Worm (Caenorhabditis elegans): Measurements from ENCODE around the gene lips-9.
A peak's percentile ranks its signal among the peaks of the same experiment; 100 is the strongest.

Gene lips-9

DNA sequence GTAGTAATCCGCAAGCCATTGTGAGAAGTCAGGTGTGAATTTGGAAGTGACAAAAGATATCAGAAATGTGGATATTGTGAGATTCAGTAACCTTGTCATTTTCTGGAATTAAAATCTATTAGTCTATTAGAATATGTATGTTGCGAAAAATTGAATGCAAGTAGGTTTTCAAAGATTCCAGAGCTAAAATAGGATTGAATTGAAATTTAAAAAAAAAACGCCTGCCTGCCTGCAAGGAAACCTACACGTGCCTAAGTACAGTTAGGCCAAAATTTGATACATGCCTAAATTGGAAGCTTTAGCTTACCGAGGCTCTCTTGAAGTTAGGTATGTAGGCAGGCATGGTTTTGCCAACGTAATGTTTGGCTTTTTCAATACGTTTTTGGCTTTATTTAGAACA lies at the start of gene lips-9:
Gene lips-9, minus strand, starts transcription at position 101 of the 400 bp plus-strand sequence.
- TF ChIP-seq flt-1 (GFP tag; IDR thresholded peaks at IDR 0.05) (no peak), ztf-23 (GFP tag; IDR thresholded peaks at IDR 0.05) (no peak), tab-1 (GFP tag; IDR thresholded peaks at IDR 0.05) (no peak), ref-1 (GFP tag; conservative IDR thresholded peaks at IDR 0.05) (no peak), T22C8.4 (GFP tag; IDR thresholded peaks at IDR 0.05) (no peak), ztf-29 (GFP tag; IDR thresholded peaks at IDR 0.05) (no peak), klf-2 (GFP tag; conservative IDR thresholded peaks at IDR 0.05) (no peak)

- TF ChIP-seq klf-2 (GFP tag; conservative IDR thresholded peaks at IDR 0.05) (no peak), cog-1 (tag; optimal IDR thresholded peaks at IDR 0.05) (no peak), tab-1 (GFP tag; IDR thresholded peaks at IDR 0.05) (0 out of 2 replicates have a peak, but pooled peaks have one; percentile 45), ref-1 (GFP tag; conservative IDR thresholded peaks at IDR 0.05) (no peak)
These were observed 49.5 kb upstream of the lips-9 start for ce11 chrII:12984709-12985108.

DNA sequence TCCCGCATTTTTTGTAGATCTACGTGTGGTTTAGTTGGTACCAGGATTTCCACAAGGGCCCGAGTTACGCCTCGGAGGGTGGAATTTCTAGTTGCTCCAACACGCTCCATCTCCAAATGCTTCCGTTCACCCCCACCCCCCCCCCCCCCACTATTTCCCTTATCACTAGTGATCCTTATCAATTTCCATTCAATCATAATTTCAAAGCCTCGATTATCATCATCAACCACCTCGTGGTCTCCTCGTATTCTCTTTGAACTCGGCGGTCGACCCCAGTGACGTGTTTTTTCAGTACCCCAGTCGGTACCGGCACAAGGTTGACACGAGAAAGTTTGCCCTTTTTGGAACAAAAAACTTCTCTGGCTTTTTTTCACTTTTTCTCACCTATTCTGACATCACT lies 47.7 kb upstream of the lips-9 start:
- TF ChIP-seq cog-1 (tag; optimal IDR thresholded peaks at IDR 0.05) (no peak), tab-1 (GFP tag; IDR thresholded peaks at IDR 0.05) (no peak), med-1 (GFP tag; optimal IDR thresholded peaks at IDR 0.05; ENCODE audit: insufficient read depth) (no peak), flt-1 (GFP tag; IDR thresholded peaks at IDR 0.05) (no peak), ref-1 (GFP tag; conservative IDR thresholded peaks at IDR 0.05) (no peak), T22C8.4 (GFP tag; IDR thresholded peaks at IDR 0.05) (no peak), ztf-23 (GFP tag; IDR thresholded peaks at IDR 0.05) (no peak), ztf-29 (GFP tag; IDR thresholded peaks at IDR 0.05) (no peak), klf-2 (GFP tag; conservative IDR thresholded peaks at IDR 0.05) (no peak)

- TF ChIP-seq ztf-23 (GFP tag; IDR thresholded peaks at IDR 0.05): no peak
- no peak for TF ChIP-seq flt-1 (GFP tag; IDR thresholded peaks at IDR 0.05)
- TF ChIP-seq T22C8.4 (GFP tag; IDR thresholded peaks at IDR 0.05): no peak
- no peak for TF ChIP-seq klf-2 (GFP tag; conservative IDR thresholded peaks at IDR 0.05)
- TF ChIP-seq tab-1 (GFP tag; IDR thresholded peaks at IDR 0.05): no peak
- TF ChIP-seq med-1 (GFP tag; optimal IDR thresholded peaks at IDR 0.05; ENCODE audit: insufficient read depth): no peak
- TF ChIP-seq ref-1 (GFP tag; conservative IDR thresholded peaks at IDR 0.05): no peak
- TF ChIP-seq ztf-29 (GFP tag; IDR thresholded peaks at IDR 0.05): no peak
- no peak for TF ChIP-seq cog-1 (tag; optimal IDR thresholded peaks at IDR 0.05)
These were observed 46.9 kb upstream of the lips-9 start for ce11 chrII:12981980-12982575.

ce11 chrII:12980212-12980611 lies 45.1 kb upstream of the lips-9 start, which contains the start of gene cyd-1:
Gene cyd-1 (plus strand): TSS chrII:12980591.
- TF ChIP-seq ztf-29 (GFP tag; IDR thresholded peaks at IDR 0.05) (no peak), flt-1 (GFP tag; IDR thresholded peaks at IDR 0.05) (no peak), ztf-23 (GFP tag; IDR thresholded peaks at IDR 0.05) (no peak), ref-1 (GFP tag; conservative IDR thresholded peaks at IDR 0.05) (no peak), T22C8.4 (GFP tag; IDR thresholded peaks at IDR 0.05) (no peak), tab-1 (GFP tag; IDR thresholded peaks at IDR 0.05) (no peak)

ce11 chrII:12978658-12979057 lies 43.5 kb upstream of the lips-9 start:
- TF ChIP-seq tab-1 (GFP tag; IDR thresholded peaks at IDR 0.05): no peak
- TF ChIP-seq ztf-29 (GFP tag; IDR thresholded peaks at IDR 0.05): no peak
- TF ChIP-seq med-1 (GFP tag; optimal IDR thresholded peaks at IDR 0.05; ENCODE audit: insufficient read depth): no peak
- no peak for TF ChIP-seq flt-1 (GFP tag; IDR thresholded peaks at IDR 0.05)
- TF ChIP-seq ztf-23 (GFP tag; IDR thresholded peaks at IDR 0.05): no peak
- TF ChIP-seq ref-1 (GFP tag; conservative IDR thresholded peaks at IDR 0.05): no peak
- TF ChIP-seq cog-1 (tag; optimal IDR thresholded peaks at IDR 0.05): no peak
- TF ChIP-seq klf-2 (GFP tag; conservative IDR thresholded peaks at IDR 0.05): no peak
- no peak for TF ChIP-seq T22C8.4 (GFP tag; IDR thresholded peaks at IDR 0.05)

DNA sequence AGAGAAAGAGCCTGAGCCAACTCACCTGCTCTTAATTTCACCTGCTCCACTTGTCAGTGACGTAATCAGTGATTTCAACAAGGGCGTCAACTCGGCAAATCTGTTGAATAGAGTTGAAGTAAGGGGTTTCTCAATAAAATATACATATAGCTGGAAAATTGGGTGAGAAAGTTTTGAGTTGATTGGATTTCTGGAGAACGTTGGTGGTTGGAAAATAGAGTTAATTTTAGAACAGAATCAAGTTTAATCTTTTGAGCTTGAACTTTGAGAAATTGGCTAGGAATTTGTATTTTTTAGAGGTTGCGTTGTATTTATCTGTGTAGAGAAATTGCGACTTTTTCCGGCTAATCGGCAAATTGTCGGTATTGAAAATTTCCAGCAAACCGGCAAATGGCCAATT lies 34.5 kb upstream of the lips-9 start, which contains the start of gene Y38F1A.4:
Gene Y38F1A.4, minus strand, starts transcription at position 101 of the 400 bp plus-strand sequence.
- TF ChIP-seq cog-1 (tag; optimal IDR thresholded peaks at IDR 0.05) (no peak), T22C8.4 (GFP tag; IDR thresholded peaks at IDR 0.05) (no peak), klf-2 (GFP tag; conservative IDR thresholded peaks at IDR 0.05) (no peak), ztf-29 (GFP tag; IDR thresholded peaks at IDR 0.05) (no peak), ref-1 (GFP tag; conservative IDR thresholded peaks at IDR 0.05) (no peak), tab-1 (GFP tag; IDR thresholded peaks at IDR 0.05) (no peak), ztf-23 (GFP tag; IDR thresholded peaks at IDR 0.05) (no peak), med-1 (GFP tag; optimal IDR thresholded peaks at IDR 0.05; ENCODE audit: insufficient read depth) (no peak), flt-1 (GFP tag; IDR thresholded peaks at IDR 0.05) (no peak)

DNA sequence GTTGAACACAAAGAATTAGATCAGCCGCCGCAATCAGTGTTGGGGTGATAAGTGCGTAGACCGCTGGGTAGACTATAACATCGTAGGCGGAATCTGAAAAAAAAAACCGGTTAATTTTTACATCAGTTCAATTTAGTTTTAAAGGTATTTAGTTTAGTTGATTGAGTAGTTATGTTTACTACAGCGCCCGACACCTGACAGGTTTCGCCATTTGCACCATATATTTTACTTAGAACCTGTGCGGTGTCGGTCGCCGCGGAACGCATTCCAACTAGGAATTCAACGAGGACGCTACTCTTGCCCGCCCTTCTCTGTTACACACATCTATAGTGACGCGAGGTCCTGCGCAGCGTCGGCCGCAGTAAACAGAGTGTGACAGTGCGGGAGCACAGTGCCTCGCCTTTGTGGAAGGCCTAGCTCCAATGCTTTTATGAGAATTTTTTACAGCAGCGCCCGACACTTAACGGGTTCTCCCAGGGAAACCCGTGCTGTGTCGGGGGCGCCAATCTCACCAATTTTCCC lies 33.4 kb upstream of the lips-9 start:
- no peak for TF ChIP-seq klf-2 (GFP tag; conservative IDR thresholded peaks at IDR 0.05)
- no peak for TF ChIP-seq ztf-23 (GFP tag; IDR thresholded peaks at IDR 0.05)
- TF ChIP-seq T22C8.4 (GFP tag; IDR thresholded peaks at IDR 0.05): no peak
- TF ChIP-seq tab-1 (GFP tag; IDR thresholded peaks at IDR 0.05): no peak
- no peak for TF ChIP-seq med-1 (GFP tag; optimal IDR thresholded peaks at IDR 0.05; ENCODE audit: insufficient read depth)
- TF ChIP-seq ref-1 (GFP tag; conservative IDR thresholded peaks at IDR 0.05): no peak
- TF ChIP-seq ztf-29 (GFP tag; IDR thresholded peaks at IDR 0.05): no peak
- TF ChIP-seq flt-1 (GFP tag; IDR thresholded peaks at IDR 0.05): no peak
- no peak for TF ChIP-seq cog-1 (tag; optimal IDR thresholded peaks at IDR 0.05)

ce11 chrII:12966274-12966673 lies 31.1 kb upstream of the lips-9 start:
- TF ChIP-seq klf-2 (GFP tag; conservative IDR thresholded peaks at IDR 0.05) (no peak), med-1 (GFP tag; optimal IDR thresholded peaks at IDR 0.05; ENCODE audit: insufficient read depth) (no peak), ztf-29 (GFP tag; IDR thresholded peaks at IDR 0.05) (no peak), T22C8.4 (GFP tag; IDR thresholded peaks at IDR 0.05) (no peak), flt-1 (GFP tag; IDR thresholded peaks at IDR 0.05) (no peak), cog-1 (tag; optimal IDR thresholded peaks at IDR 0.05) (no peak), ref-1 (GFP tag; conservative IDR thresholded peaks at IDR 0.05) (no peak), tab-1 (GFP tag; IDR thresholded peaks at IDR 0.05) (no peak), ztf-23 (GFP tag; IDR thresholded peaks at IDR 0.05) (no peak)

DNA sequence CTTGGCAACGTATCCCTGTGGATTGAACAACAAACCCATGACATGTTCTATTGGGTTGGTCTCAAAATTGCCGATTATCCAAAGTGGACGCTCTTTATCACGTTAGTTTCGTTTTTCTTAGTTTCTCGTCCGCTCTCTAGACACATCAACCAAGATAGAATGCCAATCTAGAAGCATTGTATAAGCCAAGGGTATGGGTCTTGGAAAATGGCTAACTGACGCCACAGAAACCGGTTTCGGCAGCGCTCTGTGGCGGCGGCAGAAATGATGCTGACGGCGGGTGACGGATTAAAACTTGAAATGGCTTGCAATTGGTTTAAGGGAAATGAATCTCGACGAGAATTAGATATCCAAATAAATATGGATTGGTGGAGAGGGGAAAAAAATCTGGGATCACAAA lies 30.4 kb upstream of the lips-9 start:
- no peak for TF ChIP-seq ref-1 (GFP tag; conservative IDR thresholded peaks at IDR 0.05)
- TF ChIP-seq med-1 (GFP tag; optimal IDR thresholded peaks at IDR 0.05; ENCODE audit: insufficient read depth): no peak
- no peak for TF ChIP-seq klf-2 (GFP tag; conservative IDR thresholded peaks at IDR 0.05)
- no peak for TF ChIP-seq cog-1 (tag; optimal IDR thresholded peaks at IDR 0.05)
- no peak for TF ChIP-seq flt-1 (GFP tag; IDR thresholded peaks at IDR 0.05)
- no peak for TF ChIP-seq ztf-29 (GFP tag; IDR thresholded peaks at IDR 0.05)
- no peak for TF ChIP-seq tab-1 (GFP tag; IDR thresholded peaks at IDR 0.05)
- no peak for TF ChIP-seq ztf-23 (GFP tag; IDR thresholded peaks at IDR 0.05)
- no peak for TF ChIP-seq T22C8.4 (GFP tag; IDR thresholded peaks at IDR 0.05)

All from whole organism, midembryonic.